Fruit fly (Drosophila melanogaster) whole organism, embryonic: ENCODE results near the gene CG42536.

Source experiments
- Asciz ChIP-seq: fragments of 200-800 bp; sonication (Bioruptor generic); optimal IDR thresholded peaks from 2 replicates; lab custom pipeline; 2017; ENCODE audit warnings: missing biosample characterization, mild to moderate bottlenecking, missing genetic modification characterization, missing genetic modification reagents
- Awh ChIP-seq: fragments of 200-800 bp; sonication (Bioruptor generic); IDR thresholded peaks from 2 replicates; pipeline ENCODE4, ENCODE4 v1.3.6; 2022; ENCODE audit warnings: missing biosample characterization, missing genetic modification characterization
- CG10321 ChIP-seq: fragments of 200-800 bp; sonication (Bioruptor generic); IDR thresholded peaks from 2 replicates; pipeline ENCODE4 v1.3.6; 2022; ENCODE audit warnings: missing biosample characterization, missing genetic modification characterization
- CG11560 ChIP-seq: fragments of 200-800 bp; sonication (Bioruptor generic); IDR thresholded peaks from 3 replicates; pipeline ENCODE4 v1.3.6; 2022; ENCODE audit warnings: missing biosample characterization, missing genetic modification characterization
- CG13775 ChIP-seq: fragments of 200-800 bp; sonication (Bioruptor generic); optimal IDR thresholded peaks from 3 replicates; lab custom pipeline; 2017; ENCODE audit warnings: missing biosample characterization, mild to moderate bottlenecking, missing genetic modification characterization
- CG14860 ChIP-seq: fragments of 200-800 bp; sonication (Bioruptor generic); IDR thresholded peaks from 3 replicates; pipeline ENCODE4 v1.3.6; 2022; ENCODE audit warnings: missing biosample characterization, missing genetic modification characterization; ENCODE audit not compliant: partially characterized antibody
- CG15514 ChIP-seq: fragments of 200-800 bp; sonication (Bioruptor generic); optimal IDR thresholded peaks from 3 replicates; lab custom pipeline; 2017; ENCODE audit warnings: missing biosample characterization, missing genetic modification characterization, mild to moderate bottlenecking, moderate library complexity, missing genetic modification reagents
- CG15601 ChIP-seq: fragments of 200-800 bp; sonication (Bioruptor generic); optimal IDR thresholded peaks from 3 replicates; lab custom pipeline; 2019; ENCODE audit warnings: missing biosample characterization, mild to moderate bottlenecking, missing genetic modification characterization, moderate library complexity
- CG1647 ChIP-seq: fragments of 200-800 bp; sonication (Bioruptor generic); optimal IDR thresholded peaks from 3 replicates; lab custom pipeline; 2016; ENCODE audit warnings: missing biosample characterization, missing genetic modification characterization
- CG16815 ChIP-seq: fragments of 200-800 bp; sonication (Bioruptor generic); optimal IDR thresholded peaks from 3 replicates; lab custom pipeline; 2017; ENCODE audit warnings: missing biosample characterization, mild to moderate bottlenecking, missing genetic modification characterization
- CG17612 ChIP-seq: fragments of 200-800 bp; sonication (Bioruptor generic); IDR thresholded peaks from 2 replicates; pipeline ENCODE4 v1.3.6; 2022; ENCODE audit warnings: missing biosample characterization, missing genetic modification characterization
- CG3065 ChIP-seq: fragments of 200-800 bp; sonication (Bioruptor generic); optimal IDR thresholded peaks from 2 replicates; lab custom pipeline; 2016; ENCODE audit warnings: missing biosample characterization, missing genetic modification characterization
- CG32767 ChIP-seq: fragments of 200-800 bp; sonication (Bioruptor generic); IDR thresholded peaks from 2 replicates; pipeline ENCODE4 v1.3.6; 2022; ENCODE audit warnings: missing biosample characterization, missing genetic modification characterization
- CG34422 ChIP-seq: fragments of 200-800 bp; sonication (Bioruptor generic); IDR thresholded peaks from 3 replicates; pipeline ENCODE4 v1.3.6; 2022; ENCODE audit warnings: missing biosample characterization, missing genetic modification characterization
- CG4820 ChIP-seq: fragments of 200-800 bp; sonication (Bioruptor generic); optimal IDR thresholded peaks from 3 replicates; lab custom pipeline; 2016; ENCODE audit warnings: missing biosample characterization, missing genetic modification characterization
- CG7963 ChIP-seq: fragments of 200-800 bp; sonication (Bioruptor generic); IDR thresholded peaks from 3 replicates; pipeline ENCODE4 v1.3.6; 2022; ENCODE audit warnings: missing biosample characterization, missing genetic modification characterization; ENCODE audit not compliant: partially characterized antibody
- Dbx ChIP-seq: fragments of 200-800 bp; sonication (Bioruptor generic); IDR thresholded peaks from 3 replicates; pipeline ENCODE4 v1.3.6; 2022; ENCODE audit warnings: missing biosample characterization, missing genetic modification characterization
- Deaf1 ChIP-seq: fragments of 200-800 bp; optimal IDR thresholded peaks from 3 replicates; lab custom pipeline; 2019; ENCODE audit warnings: missing biosample characterization, mild to moderate bottlenecking, missing genetic modification characterization, moderate library complexity
- Dref ChIP-seq: fragments of 200-800 bp; sonication (Bioruptor generic); IDR thresholded peaks from 2 replicates; pipeline ENCODE4 v1.3.6; 2022; ENCODE audit warnings: missing biosample characterization, missing genetic modification characterization
- Elba2 ChIP-seq: fragments of 200-800 bp; sonication (Bioruptor generic); optimal IDR thresholded peaks from 3 replicates; lab custom pipeline; 2016; ENCODE audit warnings: missing biosample characterization, missing genetic modification characterization
- Hmr ChIP-seq: fragments of 200-800 bp; sonication (Bioruptor generic); optimal IDR thresholded peaks from 3 replicates; lab custom pipeline; 2017; ENCODE audit warnings: mild to moderate bottlenecking, missing biosample characterization, missing genetic modification reagents, missing genetic modification characterization
- Hmx ChIP-seq: fragments of 200-800 bp; sonication (Bioruptor generic); optimal IDR thresholded peaks from 2 replicates; lab custom pipeline; 2016; ENCODE audit warnings: missing biosample characterization, missing genetic modification characterization
- Lhr ChIP-seq: fragments of 200-800 bp; sonication (Bioruptor generic); optimal IDR thresholded peaks from 3 replicates; lab custom pipeline; 2017; ENCODE audit warnings: mild to moderate bottlenecking, missing biosample characterization, missing genetic modification reagents, missing genetic modification characterization
- Mad ChIP-seq: fragments of 200-800 bp; sonication (Bioruptor generic); optimal IDR thresholded peaks from 2 replicates; lab custom pipeline; 2016; ENCODE audit warnings: missing biosample characterization, missing genetic modification characterization
- Oaz ChIP-seq: fragments of 200-800 bp; sonication (Bioruptor generic); IDR thresholded peaks from 2 replicates; pipeline ENCODE4 v1.3.6; 2022; ENCODE audit warnings: missing biosample characterization, missing genetic modification characterization
- Sox100B ChIP-seq: fragments of 200-800 bp; sonication (Bioruptor generic); optimal IDR thresholded peaks from 3 replicates; lab custom pipeline; 2018; ENCODE audit warnings: missing biosample characterization, mild to moderate bottlenecking, missing genetic modification characterization
- Sry-δ ChIP-seq: fragments of 200-800 bp; sonication (Bioruptor generic); optimal IDR thresholded peaks from 2 replicates; lab custom pipeline; 2016; ENCODE audit warnings: missing biosample characterization, missing genetic modification characterization
- Ssrp ChIP-seq: fragments of 200-800 bp; sonication (Bioruptor generic); optimal IDR thresholded peaks from 2 replicates; lab custom pipeline; 2018; ENCODE audit warnings: missing biosample characterization, mild to moderate bottlenecking, missing genetic modification characterization, moderate library complexity
- Tbp ChIP-seq: fragments of >200 bp; optimal IDR thresholded peaks from 2 replicates; lab custom pipeline; 2018; ENCODE audit warnings: missing biosample characterization, missing genetic modification characterization
- ac ChIP-seq: fragments of 200-800 bp; sonication (Bioruptor generic); optimal IDR thresholded peaks from 3 replicates; lab custom pipeline; 2017; ENCODE audit warnings: missing biosample characterization, mild to moderate bottlenecking, missing genetic modification characterization
- al ChIP-seq: fragments of 200-800 bp; sonication (Bioruptor generic); IDR thresholded peaks from 2 replicates; pipeline ENCODE4 v1.3.6; 2022; ENCODE audit warnings: missing biosample characterization, missing genetic modification characterization
- bab2 ChIP-seq: fragments of 200-800 bp; sonication (Bioruptor generic); optimal IDR thresholded peaks from 2 replicates; lab custom pipeline; 2016; ENCODE audit warnings: missing biosample characterization, missing genetic modification characterization
- crc ChIP-seq: fragments of 200-800 bp; sonication (Bioruptor generic); optimal IDR thresholded peaks from 2 replicates; lab custom pipeline; 2016; ENCODE audit warnings: missing biosample characterization, missing genetic modification characterization
- cwo ChIP-seq: fragments of 200-800 bp; sonication (Bioruptor generic); optimal IDR thresholded peaks from 3 replicates; lab custom pipeline; 2017; ENCODE audit warnings: missing biosample characterization, missing genetic modification characterization, mild to moderate bottlenecking, moderate library complexity, missing genetic modification reagents
- da ChIP-seq: fragments of 200-800 bp; sonication (Bioruptor generic); optimal IDR thresholded peaks from 2 replicates; lab custom pipeline; 2016; ENCODE audit warnings: missing biosample characterization, missing genetic modification characterization
- en ChIP-seq: fragments of 200-800 bp; sonication (Bioruptor generic); optimal IDR thresholded peaks from 2 replicates; lab custom pipeline; 2016; ENCODE audit warnings: missing biosample characterization, missing genetic modification characterization
- eyg ChIP-seq: fragments of 200-800 bp; sonication (Bioruptor generic); optimal IDR thresholded peaks from 3 replicates; lab custom pipeline; 2016; ENCODE audit warnings: missing biosample characterization, missing genetic modification characterization
- grn ChIP-seq: fragments of 200-800 bp; sonication (Bioruptor generic); optimal IDR thresholded peaks from 3 replicates; lab custom pipeline; 2017; ENCODE audit warnings: missing biosample characterization, missing genetic modification characterization
- ind ChIP-seq: fragments of 200-800 bp; sonication (Bioruptor generic); optimal IDR thresholded peaks from 3 replicates; lab custom pipeline; 2016; ENCODE audit warnings: missing biosample characterization, missing genetic modification characterization
- kni ChIP-seq: fragments of 200-800 bp; sonication (Bioruptor generic); optimal IDR thresholded peaks from 3 replicates; lab custom pipeline; 2017; ENCODE audit warnings: mild to moderate bottlenecking, missing biosample characterization, missing genetic modification reagents, missing genetic modification characterization
- mirr ChIP-seq: fragments of 200-800 bp; sonication (Bioruptor generic); optimal IDR thresholded peaks from 3 replicates; lab custom pipeline; 2018; ENCODE audit warnings: missing biosample characterization, mild to moderate bottlenecking, missing genetic modification characterization
- nerfin-1 ChIP-seq: fragments of 200-800 bp; sonication (Bioruptor generic); optimal IDR thresholded peaks from 3 replicates; lab custom pipeline; 2019; ENCODE audit warnings: missing biosample characterization, mild to moderate bottlenecking, missing genetic modification characterization, moderate library complexity
- pb ChIP-seq: fragments of 200-800 bp; sonication (Bioruptor generic); optimal IDR thresholded peaks from 3 replicates; lab custom pipeline; 2016; ENCODE audit warnings: missing biosample characterization, missing genetic modification characterization
- run ChIP-seq: fragments of 200-800 bp; sonication (Bioruptor generic); optimal IDR thresholded peaks from 3 replicates; lab custom pipeline; 2018; ENCODE audit warnings: missing biosample characterization, mild to moderate bottlenecking, missing genetic modification characterization
- salm ChIP-seq: fragments of 200-800 bp; sonication (Bioruptor generic); optimal IDR thresholded peaks from 2 replicates; lab custom pipeline; 2018; ENCODE audit warnings: missing biosample characterization, mild to moderate bottlenecking, missing genetic modification characterization
- sim ChIP-seq: fragments of 200-800 bp; sonication (Bioruptor generic); IDR thresholded peaks from 2 replicates; pipeline ENCODE4 v1.3.6; 2022; ENCODE audit warnings: missing biosample characterization, missing genetic modification characterization
- slou ChIP-seq: fragments of 200-800 bp; sonication (Bioruptor generic); optimal IDR thresholded peaks from 3 replicates; lab custom pipeline; 2016; ENCODE audit warnings: missing biosample characterization, missing genetic modification characterization
- stc ChIP-seq: fragments of 200-800 bp; sonication (Bioruptor generic); IDR thresholded peaks from 2 replicates; pipeline ENCODE4 v1.3.6; 2022; ENCODE audit warnings: missing biosample characterization, missing genetic modification characterization
- wor ChIP-seq: fragments of 200-800 bp; sonication (Bioruptor generic); IDR thresholded peaks from 2 replicates; pipeline ENCODE4 v1.3.6; 2022; ENCODE audit warnings: missing biosample characterization, missing genetic modification characterization
- zfh1 ChIP-seq: fragments of 200-800 bp; sonication (Bioruptor generic); IDR thresholded peaks from 3 replicates; pipeline ENCODE4 v1.3.6; 2022; ENCODE audit warnings: missing biosample characterization, missing genetic modification characterization

The CG42536 gene

dm6 chr3L:10665433-10666150, 35.7 kb upstream of the CG42536 start (continued):
- TF ChIP-seq CG1647 (GFP tag; lab: Kevin White, UChicago) (peak; percentile 78), slou (GFP tag; lab: Kevin White, UChicago) (peak; percentile 90), CG4820 (GFP tag; lab: Kevin White, UChicago) (peak; percentile 94), Sry-δ (GFP tag; lab: Kevin White, UChicago) (peak; percentile 25), en (peak; percentile 67), kni (GFP tag; lab: Kevin White, UChicago) (peak; percentile 98), stc (GFP tag; lab: Robert Waterston, UW) (peak; percentile 92), CG17612 (GFP tag; lab: Robert Waterston, UW) (peak; percentile 53; the same call in 1 of the 2 replicates), Sox100B (peak; percentile 99), Mad (peak; percentile 88), CG7963 (no peak), CG34422 (peak; percentile 89), wor (GFP tag; lab: Robert Waterston, UW) (peak; percentile 91), Deaf1 (tag; lab: Kevin White, UChicago) (peak; percentile 87), sim (GFP tag; lab: Robert Waterston, UW) (peak; percentile 91), Hmx (GFP tag; lab: Kevin White, UChicago) (peak; percentile 87), Asciz (GFP tag; lab: Kevin White, UChicago) (peak; percentile 98), ac (GFP tag; lab: Kevin White, UChicago) (peak; percentile 97), grn (GFP tag; lab: Kevin White, UChicago) (peak; percentile 63), CG11560 (tag; lab: Robert Waterston, UW) (peak; percentile 73; the same call in 2 of the 3 replicates), Dbx (GFP tag; lab: Robert Waterston, UW) (peak; percentile 90), CG10321 (GFP tag; lab: Robert Waterston, UW) (peak; percentile 59; the same call in 1 of the 2 replicates), zfh1 (peak; percentile 91), Hmr (GFP tag; lab: Kevin White, UChicago) (peak; percentile 98), crc (peak; percentile 65), Ssrp (tag; lab: Kevin White, UChicago) (peak; percentile 98), Awh (peak; percentile 87), Lhr (peak; percentile 96), da (GFP tag; lab: Kevin White, UChicago) (peak; percentile 52), CG16815 (GFP tag; lab: Kevin White, UChicago) (peak; percentile 97), CG13775 (GFP tag; lab: Kevin White, UChicago) (peak; percentile 98), Tbp (no peak), mirr (GFP tag; lab: Kevin White, UChicago) (peak; percentile 79), CG32767 (peak; percentile 93), cwo (GFP tag; lab: Kevin White, UChicago) (peak; percentile 94), CG15601 (peak; percentile 98), nerfin-1 (tag; lab: Kevin White, UChicago) (peak; percentile 98), Dref (GFP tag; lab: Robert Waterston, UW) (no peak), run (tag; lab: Kevin White, UChicago) (peak; percentile 98), CG14860 (GFP tag; lab: Robert Waterston, UW) (no peak), al (GFP tag; lab: Robert Waterston, UW) (peak; percentile 86), pb (GFP tag; lab: Kevin White, UChicago) (peak; percentile 87), eyg (GFP tag; lab: Kevin White, UChicago) (peak; percentile 56), salm (tag; lab: Kevin White, UChicago) (peak; percentile 97), bab2 (GFP tag; lab: Kevin White, UChicago) (peak; percentile 89), Elba2 (peak; percentile 66), Oaz (GFP tag; lab: Robert Waterston, UW) (peak; percentile 84), ind (peak; percentile 92), CG3065 (peak; percentile 95), CG15514 (GFP tag; lab: Kevin White, UChicago) (peak; percentile 87)
